Worm (Caenorhabditis elegans) whole organism, early embryonic: ENCODE results near the gene clec-198.

ENCODE experiments used
- ama-1 ChIP-seq: fragments of 150-350 bp; optimal IDR thresholded peaks from 2 replicates; lab custom pipeline; 2014
- flt-1 ChIP-seq: fragments of 200-800 bp; sonication (Bioruptor generic); IDR thresholded peaks from 2 replicates; pipeline ENCODE4 v1.3.6; 2022; ENCODE audit warnings: missing genetic modification characterization, missing compliant biosample characterization
- sea-1 ChIP-seq: fragments of 200-800 bp; sonication (Bioruptor generic); conservative IDR thresholded peaks from 2 replicates; pipeline ENCODE4 v1.3.6; 2022; ENCODE audit warnings: missing genetic modification characterization, missing compliant biosample characterization

ce11 chrIV:17368292-17368691, 21.3 kb downstream of the clec-198 start, which contains the start of gene trh-1:
- no peak for TF ChIP-seq ama-1 (lab: Kevin White, UChicago)
- no peak for TF ChIP-seq flt-1 (GFP tag; lab: Robert Waterston, UW)
- TF ChIP-seq sea-1 (GFP tag; lab: Robert Waterston, UW), result no peak
